Fruit fly (Drosophila melanogaster): ENCODE results near the gene CG32487.

Gene CG32487

dm6 chr3L:3042150-3043049, 25.3 kb upstream of the CG32487 start, which contains the start of gene Prx4:
Gene Prx4 (plus strand): TSS chr3L:3042359.
- TF ChIP-seq Mnt (GFP tag; optimal IDR thresholded peaks at IDR 0.05) (no peak), bab1 (GFP tag; optimal IDR thresholded peaks at IDR 0.05) (peak; percentile 77), CG7045 (GFP tag; optimal IDR thresholded peaks at IDR 0.05) (no peak), CG11617 (GFP tag; optimal IDR thresholded peaks at IDR 0.05) (peak; percentile 34), CG1620 (GFP tag; optimal IDR thresholded peaks at IDR 0.05) (no peak), kay (GFP tag; ENCODE audit: borderline replicate concordance) (peak; percentile 68), CG14711 (tag; optimal IDR thresholded peaks at IDR 0.05) (peak; percentile 75), toe (GFP tag; optimal IDR thresholded peaks at IDR 0.05) (no peak), CG33017 (tag; optimal IDR thresholded peaks at IDR 0.05) (peak; percentile 82), cic (GFP tag; optimal IDR thresholded peaks at IDR 0.05) (peak; percentile 69), Hr96 (GFP tag; optimal IDR thresholded peaks at IDR 0.05) (no peak), Clk (GFP tag; optimal IDR thresholded peaks at IDR 0.05) (no peak), pad (GFP tag; optimal IDR thresholded peaks at IDR 0.05) (no peak), tj (GFP tag; optimal IDR thresholded peaks at IDR 0.05) (no peak), CG5204 (GFP tag; optimal IDR thresholded peaks at IDR 0.05) (no peak), ovo (GFP tag; optimal IDR thresholded peaks at IDR 0.05) (no peak), Crg-1 (GFP tag; optimal IDR thresholded peaks at IDR 0.05) (peak; percentile 30), cnc (optimal IDR thresholded peaks at IDR 0.05) (no peak), CG12768 (GFP tag; optimal IDR thresholded peaks at IDR 0.05) (no peak), CG7101 (tag; optimal IDR thresholded peaks at IDR 0.05) (peak; percentile 74)

- TF ChIP-seq toe (GFP tag; optimal IDR thresholded peaks at IDR 0.05) (peak; percentile 20), cnc (optimal IDR thresholded peaks at IDR 0.05) (no peak), CG12768 (GFP tag; optimal IDR thresholded peaks at IDR 0.05) (peak; percentile 74), Clk (GFP tag; optimal IDR thresholded peaks at IDR 0.05) (peak; percentile 81), Hr96 (GFP tag; optimal IDR thresholded peaks at IDR 0.05) (peak; percentile 40), cic (GFP tag; optimal IDR thresholded peaks at IDR 0.05) (peak; percentile 93), bab1 (GFP tag; optimal IDR thresholded peaks at IDR 0.05) (peak; percentile 64), tj (GFP tag; optimal IDR thresholded peaks at IDR 0.05) (peak; percentile 64), Mnt (GFP tag; optimal IDR thresholded peaks at IDR 0.05) (peak; percentile 69), CG14711 (tag; optimal IDR thresholded peaks at IDR 0.05) (no peak), CG5204 (GFP tag; optimal IDR thresholded peaks at IDR 0.05) (peak; percentile 54), kay (GFP tag; ENCODE audit: borderline replicate concordance) (peak; percentile 85), CG1620 (GFP tag; optimal IDR thresholded peaks at IDR 0.05) (no peak), Crg-1 (GFP tag; optimal IDR thresholded peaks at IDR 0.05) (no peak), ovo (GFP tag; optimal IDR thresholded peaks at IDR 0.05) (no peak), CG11617 (GFP tag; optimal IDR thresholded peaks at IDR 0.05) (peak; percentile 58), pad (GFP tag; optimal IDR thresholded peaks at IDR 0.05) (peak; percentile 34), CG7101 (tag; optimal IDR thresholded peaks at IDR 0.05) (peak; percentile 49), CG7045 (GFP tag; optimal IDR thresholded peaks at IDR 0.05) (peak; percentile 49), CG33017 (tag; optimal IDR thresholded peaks at IDR 0.05) (peak; percentile 17)
Measured at dm6 chr3L:3037822-3038563, 20.9 kb upstream of the CG32487 start.

- TF ChIP-seq Clk (GFP tag; optimal IDR thresholded peaks at IDR 0.05) = no peak
- TF ChIP-seq CG5204 (GFP tag; optimal IDR thresholded peaks at IDR 0.05) = no peak
- TF ChIP-seq bab1 (GFP tag; optimal IDR thresholded peaks at IDR 0.05) = no peak
- no peak for TF ChIP-seq CG7101 (tag; optimal IDR thresholded peaks at IDR 0.05)
- TF ChIP-seq Crg-1 (GFP tag; optimal IDR thresholded peaks at IDR 0.05) = no peak
- no peak for TF ChIP-seq CG1620 (GFP tag; optimal IDR thresholded peaks at IDR 0.05)
Measured at dm6 chr3L:3036951-3037586, 20.0 kb upstream of the CG32487 start.

dm6 chr3L:3035769-3036583, 18.9 kb upstream of the CG32487 start:
- TF ChIP-seq CG11617 (GFP tag; optimal IDR thresholded peaks at IDR 0.05) = peak; percentile 86
- TF ChIP-seq CG7101 (tag; optimal IDR thresholded peaks at IDR 0.05) = peak; percentile 84
- no peak for TF ChIP-seq pad (GFP tag; optimal IDR thresholded peaks at IDR 0.05)
- peak; percentile 79 for TF ChIP-seq CG14711 (tag; optimal IDR thresholded peaks at IDR 0.05)
- TF ChIP-seq CG12768 (GFP tag; optimal IDR thresholded peaks at IDR 0.05) = peak; percentile 87
- peak; percentile 80 for TF ChIP-seq CG5204 (GFP tag; optimal IDR thresholded peaks at IDR 0.05)
- peak; percentile 50 for TF ChIP-seq Mnt (GFP tag; optimal IDR thresholded peaks at IDR 0.05)
- no peak for TF ChIP-seq cnc (optimal IDR thresholded peaks at IDR 0.05)
- TF ChIP-seq tj (GFP tag; optimal IDR thresholded peaks at IDR 0.05) = peak; percentile 65
- peak; percentile 43 for TF ChIP-seq Crg-1 (GFP tag; optimal IDR thresholded peaks at IDR 0.05)
- peak; percentile 83 for TF ChIP-seq toe (GFP tag; optimal IDR thresholded peaks at IDR 0.05)
- TF ChIP-seq CG1620 (GFP tag; optimal IDR thresholded peaks at IDR 0.05) = peak; percentile 41
- TF ChIP-seq cic (GFP tag; optimal IDR thresholded peaks at IDR 0.05) = peak; percentile 42
- peak; percentile 27 for TF ChIP-seq Clk (GFP tag; optimal IDR thresholded peaks at IDR 0.05)
- peak; percentile 77 for TF ChIP-seq bab1 (GFP tag; optimal IDR thresholded peaks at IDR 0.05)
- TF ChIP-seq ovo (GFP tag; optimal IDR thresholded peaks at IDR 0.05) = no peak
- TF ChIP-seq kay (GFP tag; ENCODE audit: borderline replicate concordance) = no peak
- peak; percentile 76 for TF ChIP-seq Hr96 (GFP tag; optimal IDR thresholded peaks at IDR 0.05)
- peak; percentile 90 for TF ChIP-seq CG7045 (GFP tag; optimal IDR thresholded peaks at IDR 0.05)
- TF ChIP-seq CG33017 (tag; optimal IDR thresholded peaks at IDR 0.05) = peak; percentile 90
